Fruit fly (Drosophila melanogaster) whole organism, embryonic: Measurements from ENCODE around the gene CG42728.

Experiments
- B-H2 ChIP-seq: fragments of 200-800 bp; sonication (Bioruptor generic); optimal IDR thresholded peaks from 2 replicates; lab custom pipeline; 2018; ENCODE audit warnings: missing biosample characterization, mild to moderate bottlenecking, missing genetic modification characterization
- CG10147 ChIP-seq: fragments of 200-800 bp; sonication (Bioruptor generic); optimal IDR thresholded peaks from 2 replicates; lab custom pipeline; 2019; ENCODE audit warnings: missing biosample characterization, mild to moderate bottlenecking, missing genetic modification characterization, moderate library complexity
- CG12391 ChIP-seq: fragments of 200-800 bp; sonication (Bioruptor generic); optimal IDR thresholded peaks from 3 replicates; lab custom pipeline; 2018; ENCODE audit warnings: missing biosample characterization, mild to moderate bottlenecking, missing genetic modification characterization, moderate library complexity
- CG12659 ChIP-seq: fragments of 200-800 bp; sonication (Bioruptor generic); optimal IDR thresholded peaks from 3 replicates; lab custom pipeline; 2017; ENCODE audit warnings: mild to moderate bottlenecking, missing biosample characterization, missing genetic modification reagents, missing genetic modification characterization
- CG13287 ChIP-seq: fragments of 200-800 bp; sonication (Bioruptor generic); IDR thresholded peaks from 2 replicates; pipeline ENCODE4 v1.3.6; 2022; ENCODE audit warnings: missing biosample characterization, missing genetic modification characterization; ENCODE audit not compliant: partially characterized antibody
- CG14710 ChIP-seq: fragments of 200-800 bp; sonication (Bioruptor generic); optimal IDR thresholded peaks from 3 replicates; lab custom pipeline; 2019; ENCODE audit warnings: missing biosample characterization, mild to moderate bottlenecking, missing genetic modification characterization, moderate library complexity
- CG15514 ChIP-seq: fragments of 200-800 bp; sonication (Bioruptor generic); optimal IDR thresholded peaks from 3 replicates; lab custom pipeline; 2017; ENCODE audit warnings: missing biosample characterization, missing genetic modification characterization, mild to moderate bottlenecking, moderate library complexity, missing genetic modification reagents
- CG16813 ChIP-seq: fragments of 200-800 bp; sonication (Bioruptor generic); IDR thresholded peaks from 3 replicates; pipeline ENCODE4 v1.3.6; 2022; ENCODE audit warnings: missing biosample characterization, missing genetic modification characterization; ENCODE audit not compliant: partially characterized antibody
- CG17186 ChIP-seq: fragments of 200-800 bp; sonication (Bioruptor generic); optimal IDR thresholded peaks from 3 replicates; lab custom pipeline; 2017; ENCODE audit warnings: missing biosample characterization, missing genetic modification reagents, missing genetic modification characterization
- CG17361 ChIP-seq: fragments of 200-800 bp; sonication (Bioruptor generic); IDR thresholded peaks from 3 replicates; pipeline ENCODE4 v1.3.6; 2022; ENCODE audit warnings: missing biosample characterization, missing genetic modification characterization
- CG17829 ChIP-seq: fragments of 200-800 bp; optimal IDR thresholded peaks from 2 replicates; lab custom pipeline; 2019; ENCODE audit warnings: missing biosample characterization, mild to moderate bottlenecking, missing genetic modification characterization, moderate library complexity
- CG2875 ChIP-seq: fragments of 200-800 bp; sonication (Bioruptor generic); optimal IDR thresholded peaks from 2 replicates; lab custom pipeline; 2017; ENCODE audit warnings: missing biosample characterization, mild to moderate bottlenecking, missing genetic modification characterization, missing genetic modification reagents
- CG34224 ChIP-seq: fragments of 200-800 bp; sonication (Bioruptor generic); IDR thresholded peaks from 3 replicates; pipeline ENCODE4 v1.3.6; 2022; ENCODE audit warnings: missing biosample characterization, missing genetic modification characterization; ENCODE audit not compliant: partially characterized antibody
- CG4424 ChIP-seq: fragments of 200-800 bp; sonication (Bioruptor generic); optimal IDR thresholded peaks from 3 replicates; lab custom pipeline; 2016; ENCODE audit warnings: missing biosample characterization, missing genetic modification characterization
- CG5180 ChIP-seq: fragments of 200-800 bp; sonication (Bioruptor generic); optimal IDR thresholded peaks from 3 replicates; lab custom pipeline; 2017; ENCODE audit warnings: missing biosample characterization, missing genetic modification characterization, mild to moderate bottlenecking, moderate library complexity, missing genetic modification reagents
- CG8388 ChIP-seq: fragments of 200-800 bp; sonication (Bioruptor generic); optimal IDR thresholded peaks from 2 replicates; lab custom pipeline; 2019; ENCODE audit warnings: missing biosample characterization, mild to moderate bottlenecking, missing genetic modification characterization, moderate library complexity
- CG8924 ChIP-seq: fragments of 200-800 bp; optimal IDR thresholded peaks from 3 replicates; lab custom pipeline; 2019; ENCODE audit warnings: missing biosample characterization, mild to moderate bottlenecking, missing genetic modification characterization, moderate library complexity
- Chrac-16 ChIP-seq: fragments of 200-800 bp; sonication (Bioruptor generic); optimal IDR thresholded peaks from 3 replicates; lab custom pipeline; 2016; ENCODE audit warnings: missing biosample characterization, missing genetic modification characterization
- Dll ChIP-seq: fragments of 200-800 bp; sonication (Bioruptor generic); IDR thresholded peaks from 4 replicates; pipeline ENCODE4 v1.3.6; 2022; ENCODE audit warnings: missing biosample characterization, missing genetic modification characterization; ENCODE audit not compliant: partially characterized antibody
- Dref ChIP-seq: fragments of 200-800 bp; sonication (Bioruptor generic); IDR thresholded peaks from 2 replicates; pipeline ENCODE4 v1.3.6; 2022; ENCODE audit warnings: missing biosample characterization, missing genetic modification characterization
- E2f2 ChIP-seq: fragments of 200-800 bp; sonication (Bioruptor generic); IDR thresholded peaks from 2 replicates; pipeline ENCODE4 v1.3.6; 2022; ENCODE audit warnings: missing biosample characterization, missing genetic modification characterization
- Ets97D ChIP-seq: fragments of 200-800 bp; sonication (Bioruptor generic); optimal IDR thresholded peaks from 3 replicates; lab custom pipeline; 2016; ENCODE audit warnings: missing biosample characterization, missing genetic modification characterization
- Fer1 ChIP-seq: fragments of 200-800 bp; sonication (Bioruptor generic); optimal IDR thresholded peaks from 2 replicates; lab custom pipeline; 2017; ENCODE audit warnings: missing biosample characterization, mild to moderate bottlenecking, missing genetic modification characterization
- GATAe ChIP-seq: fragments of 200-800 bp; sonication (Bioruptor generic); conservative IDR thresholded peaks from 2 replicates; pipeline ENCODE4 v1.3.6; 2022; ENCODE audit warnings: missing biosample characterization, missing genetic modification characterization
- MBD-R2 ChIP-seq: fragments of 200-800 bp; sonication (Bioruptor generic); IDR thresholded peaks from 2 replicates; pipeline ENCODE4 v1.3.6; 2022; ENCODE audit warnings: missing biosample characterization, missing genetic modification characterization
- MESR4 ChIP-seq: fragments of 200-800 bp; sonication (Bioruptor generic); optimal IDR thresholded peaks from 2 replicates; lab custom pipeline; 2018; ENCODE audit warnings: missing biosample characterization, mild to moderate bottlenecking, missing genetic modification characterization, moderate library complexity
- Med ChIP-seq: fragments of 200-800 bp; sonication (Bioruptor generic); peaks from one replicate; lab custom pipeline; 2016; ENCODE audit warnings: missing biosample characterization, missing genetic modification characterization, mild to moderate bottlenecking, inconsistent platforms, moderate library complexity
- Scr ChIP-seq: fragments of 200-800 bp; sonication (Bioruptor generic); IDR thresholded peaks from 2 replicates; pipeline ENCODE4 v1.3.6; 2022; ENCODE audit warnings: missing biosample characterization, missing genetic modification characterization; ENCODE audit not compliant: partially characterized antibody
- Sry-δ ChIP-seq: fragments of 200-800 bp; sonication (Bioruptor generic); optimal IDR thresholded peaks from 2 replicates; lab custom pipeline; 2016; ENCODE audit warnings: missing biosample characterization, missing genetic modification characterization
- Tbp ChIP-seq: fragments of >200 bp; optimal IDR thresholded peaks from 2 replicates; lab custom pipeline; 2018; ENCODE audit warnings: missing biosample characterization, missing genetic modification characterization
- Vsx1 ChIP-seq: fragments of 200-800 bp; sonication (Bioruptor generic); optimal IDR thresholded peaks from 2 replicates; lab custom pipeline; 2017; ENCODE audit warnings: missing biosample characterization, mild to moderate bottlenecking, missing genetic modification characterization, missing genetic modification reagents
- ato ChIP-seq: fragments of 200-800 bp; sonication (Bioruptor generic); IDR thresholded peaks from 2 replicates; pipeline ENCODE4 v1.3.6; 2022; ENCODE audit warnings: missing biosample characterization, missing genetic modification characterization; ENCODE audit not compliant: partially characterized antibody
- corto ChIP-seq: fragments of 200-800 bp; sonication (Bioruptor generic); optimal IDR thresholded peaks from 2 replicates; lab custom pipeline; 2016; ENCODE audit warnings: missing biosample characterization, mild to moderate bottlenecking, missing genetic modification characterization, moderate library complexity
- eve ChIP-seq, 2 experiments: fragments of >200 bp; optimal IDR thresholded peaks; 2 replicates each; lab custom pipeline; 2017; ENCODE audit warnings: missing biosample characterization in 2 of 2, missing genetic modification characterization in 2 of 2
- exex ChIP-seq: fragments of 200-800 bp; sonication (Bioruptor generic); optimal IDR thresholded peaks from 4 replicates; lab custom pipeline; 2018; ENCODE audit warnings: missing biosample characterization, mild to moderate bottlenecking, missing genetic modification characterization, moderate library complexity
- fru ChIP-seq: fragments of >200 bp; optimal IDR thresholded peaks from 2 replicates; lab custom pipeline; 2017
- jing ChIP-seq: fragments of 200-800 bp; sonication (Bioruptor generic); optimal IDR thresholded peaks from 2 replicates; lab custom pipeline; 2018; ENCODE audit warnings: missing biosample characterization, mild to moderate bottlenecking, missing genetic modification characterization
- lbe ChIP-seq: fragments of 200-800 bp; sonication (Bioruptor generic); optimal IDR thresholded peaks from 2 replicates; lab custom pipeline; 2016; ENCODE audit warnings: missing biosample characterization, mild to moderate bottlenecking, missing genetic modification characterization
- luna ChIP-seq: fragments of 200-800 bp; sonication (Bioruptor generic); optimal IDR thresholded peaks from 2 replicates; lab custom pipeline; 2016; ENCODE audit warnings: missing biosample characterization, missing genetic modification characterization
- mld ChIP-seq: fragments of 200-800 bp; sonication (Bioruptor generic); IDR thresholded peaks from 3 replicates; pipeline ENCODE4 v1.3.6; 2022; ENCODE audit warnings: missing biosample characterization, missing genetic modification characterization; ENCODE audit not compliant: partially characterized antibody
- nmo ChIP-seq: fragments of 200-800 bp; sonication (Bioruptor generic); optimal IDR thresholded peaks from 2 replicates; lab custom pipeline; 2018; ENCODE audit warnings: missing biosample characterization, mild to moderate bottlenecking, missing genetic modification characterization, moderate library complexity
- onecut ChIP-seq: fragments of 200-800 bp; sonication (Bioruptor generic); IDR thresholded peaks from 2 replicates; pipeline ENCODE4 v1.3.6; 2022; ENCODE audit warnings: missing biosample characterization, missing genetic modification characterization
- phol ChIP-seq: fragments of 200-800 bp; sonication (Bioruptor generic); optimal IDR thresholded peaks from 3 replicates; lab custom pipeline; 2018; ENCODE audit warnings: missing biosample characterization, mild to moderate bottlenecking, missing genetic modification characterization, moderate library complexity
- row ChIP-seq: fragments of 200-800 bp; sonication (Bioruptor generic); IDR thresholded peaks from 3 replicates; pipeline ENCODE4 v1.3.6; 2022; ENCODE audit warnings: missing biosample characterization, missing genetic modification characterization
- tna ChIP-seq: fragments of 200-800 bp; sonication (Bioruptor generic); IDR thresholded peaks from 2 replicates; pipeline ENCODE4 v1.3.6; 2022; ENCODE audit warnings: missing biosample characterization, missing genetic modification characterization; ENCODE audit not compliant: partially characterized antibody
- trem ChIP-seq: fragments of 200-800 bp; optimal IDR thresholded peaks from 3 replicates; lab custom pipeline; 2019; ENCODE audit warnings: missing biosample characterization, mild to moderate bottlenecking, missing genetic modification characterization, moderate library complexity
- unc-4 ChIP-seq: fragments of 200-800 bp; sonication (Bioruptor generic); IDR thresholded peaks from 2 replicates; pipeline ENCODE4 v1.3.6; 2022; ENCODE audit warnings: missing biosample characterization, missing genetic modification characterization; ENCODE audit not compliant: partially characterized antibody
- zfh2 ChIP-seq: fragments of 200-800 bp; sonication (Bioruptor generic); optimal IDR thresholded peaks from 2 replicates; lab custom pipeline; 2016; ENCODE audit warnings: missing biosample characterization, missing genetic modification characterization

CG42728 gene

DNA sequence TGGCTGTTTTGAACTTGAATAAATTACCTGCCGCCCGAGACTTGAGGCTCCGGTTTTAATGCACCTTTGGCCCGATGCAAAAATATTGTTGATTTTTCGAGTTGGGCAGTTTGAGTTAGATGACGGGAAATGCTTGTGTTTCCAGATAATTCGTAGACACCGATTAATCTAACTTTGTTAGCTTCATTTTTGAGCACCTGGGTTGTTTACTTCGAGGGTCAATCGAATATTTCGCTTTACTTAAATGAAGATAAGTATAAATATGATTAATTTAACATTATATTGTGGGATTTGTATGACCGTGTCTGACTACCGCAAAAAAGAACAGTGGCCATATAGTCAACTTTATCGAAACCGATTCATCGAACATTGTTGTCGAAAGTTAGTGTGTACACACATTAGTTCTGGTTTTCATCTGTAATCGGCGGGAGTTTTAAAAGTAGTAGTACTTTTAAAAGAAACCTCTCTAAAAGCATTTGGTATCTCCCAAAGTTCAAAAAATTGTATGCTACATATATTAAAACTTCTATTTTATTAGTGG, 4.1 kb downstream of the CG42728 start, which contains the start of gene CG7945 (continued):
- peak; percentile 35 for TF ChIP-seq CG8924
- peak; percentile 22 for TF ChIP-seq B-H2 (GFP tag; lab: Kevin White, UChicago)
- peak; percentile 60 for TF ChIP-seq Sry-δ (GFP tag; lab: Kevin White, UChicago)
- TF ChIP-seq Chrac-16 (GFP tag; lab: Kevin White, UChicago): no peak
- no peak for TF ChIP-seq CG5180
- peak; percentile 37 for TF ChIP-seq Ets97D (GFP tag; lab: Kevin White, UChicago)
- peak; percentile 17; the same call in 1 of the 3 replicates for TF ChIP-seq row (GFP tag; lab: Robert Waterston, UW)
- 0 out of 2 replicates have a peak, but pooled peaks have one; percentile 3 for TF ChIP-seq onecut (GFP tag; lab: Robert Waterston, UW)
- TF ChIP-seq CG2875 (GFP tag; lab: Kevin White, UChicago): no peak
- peak; percentile 84 for TF ChIP-seq CG13287 (GFP tag; lab: Robert Waterston, UW)
- peak; percentile 97 for TF ChIP-seq Dref (GFP tag; lab: Robert Waterston, UW)
- peak; percentile 54; the same call in 1 of the 2 replicates for TF ChIP-seq tna (GFP tag; lab: Robert Waterston, UW)
- TF ChIP-seq CG34224 (GFP tag; lab: Robert Waterston, UW): peak; percentile 72
- TF ChIP-seq luna: no peak
- peak; percentile 56 for TF ChIP-seq lbe
- no peak for TF ChIP-seq jing (GFP tag; lab: Kevin White, UChicago)
- peak; percentile 11 for TF ChIP-seq Fer1 (GFP tag; lab: Kevin White, UChicago)
- peak; percentile 29 for TF ChIP-seq exex (tag; lab: Kevin White, UChicago)
- peak; percentile 61 for TF ChIP-seq Scr (GFP tag; lab: Robert Waterston, UW)
- TF ChIP-seq Vsx1 (GFP tag; lab: Kevin White, UChicago): no peak
- no peak for TF ChIP-seq zfh2 (GFP tag; lab: Kevin White, UChicago)
- TF ChIP-seq CG10147: peak; percentile 19
- no peak for TF ChIP-seq CG4424 (GFP tag; lab: Kevin White, UChicago)
- TF ChIP-seq CG17186 (GFP tag; lab: Kevin White, UChicago): peak; percentile 39
- no peak for TF ChIP-seq corto (GFP tag; lab: Kevin White, UChicago)
- TF ChIP-seq phol (tag; lab: Kevin White, UChicago): peak; percentile 10
- TF ChIP-seq CG14710: peak; percentile 100
- TF ChIP-seq fru (lab: Kevin White, UChicago): no peak
- TF ChIP-seq CG17361: no peak
- TF ChIP-seq ato (GFP tag; lab: Robert Waterston, UW): peak; percentile 51; the same call in 1 of the 2 replicates
- no peak for TF ChIP-seq GATAe (GFP tag; lab: Robert Waterston, UW)
- no peak for TF ChIP-seq Tbp (GFP tag; lab: Kevin White, UChicago)
- TF ChIP-seq trem (tag; lab: Kevin White, UChicago): peak; percentile 70
- peak; percentile 23 for TF ChIP-seq CG12391
- TF ChIP-seq nmo (GFP tag; lab: Kevin White, UChicago): peak; percentile 23
- peak; percentile 68 for TF ChIP-seq CG12659 (GFP tag; lab: Kevin White, UChicago)
- TF ChIP-seq Med (GFP tag; lab: Kevin White, UChicago): peak; percentile 59
- no peak for TF ChIP-seq CG8388 (GFP tag; lab: Kevin White, UChicago)
- peak; percentile 99 for TF ChIP-seq E2f2 (GFP tag; lab: Robert Waterston, UW)
- TF ChIP-seq Dll: peak; percentile 68; the same call in 3 of the 4 replicates
- TF ChIP-seq MBD-R2 (GFP tag; lab: Robert Waterston, UW): peak; percentile 67
- TF ChIP-seq CG17829 (tag; lab: Kevin White, UChicago): peak; percentile 43
- peak; percentile 51 for TF ChIP-seq CG15514 (GFP tag; lab: Kevin White, UChicago)
- TF ChIP-seq MESR4: peak; percentile 69
- TF ChIP-seq unc-4 (GFP tag; lab: Robert Waterston, UW): peak; percentile 69
- peak in 1 of 2 experiments; percentile 79 for TF ChIP-seq eve (GFP tag; optimal IDR thresholded peaks at IDR 0.05; lab: Kevin White, UChicago)
- TF ChIP-seq mld (GFP tag; lab: Robert Waterston, UW): 0 out of 3 replicates have a peak, but pooled peaks have one; percentile 28
- TF ChIP-seq CG16813 (GFP tag; lab: Robert Waterston, UW): peak; percentile 59; the same call in 2 of the 3 replicates
